Worm (Caenorhabditis elegans): ENCODE results near the gene vha-13.

The vha-13 gene

DNA sequence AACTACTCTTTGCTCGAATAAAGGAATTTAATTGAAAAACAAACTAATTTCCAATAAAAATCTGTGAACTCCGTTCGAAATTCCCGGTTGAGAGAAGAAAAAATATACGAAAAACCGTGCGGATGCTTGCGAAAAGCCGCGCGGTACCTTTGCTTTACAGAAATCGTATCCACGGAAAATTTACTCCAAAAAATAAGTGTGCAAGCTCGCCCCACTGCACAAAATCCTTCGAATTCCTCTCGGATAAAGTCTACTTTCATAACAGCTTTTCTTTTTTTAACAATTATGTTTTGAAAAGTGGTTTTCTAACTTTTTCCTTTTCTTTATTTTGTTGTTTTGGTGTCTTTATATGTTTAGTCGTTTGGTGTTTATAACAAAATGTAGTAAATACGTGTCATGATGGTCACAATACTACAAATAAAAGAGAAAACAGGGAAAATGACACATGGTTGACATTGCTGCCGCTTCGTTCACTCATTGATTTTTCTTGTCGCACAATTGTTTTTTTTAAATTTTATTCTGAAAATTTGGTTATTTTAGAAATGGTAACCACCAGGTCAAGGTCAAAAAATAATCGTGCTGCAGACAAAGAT is 4.2 kb upstream of the vha-13 start, which contains the start of gene cept-2 (continued):
- TF ChIP-seq ttx-3 (tag; optimal IDR thresholded peaks at IDR 0.05) (no peak), unc-86 (tag; optimal IDR thresholded peaks at IDR 0.05) (peak; percentile 59), hlh-6 (tag; optimal IDR thresholded peaks at IDR 0.05) (no peak), npax-4 (tag; optimal IDR thresholded peaks at IDR 0.05) (no peak), ceh-34 (tag; optimal IDR thresholded peaks at IDR 0.05) (peak; percentile 61), ceh-9 (tag; optimal IDR thresholded peaks at IDR 0.05) (no peak), K02D7.2 (tag; optimal IDR thresholded peaks at IDR 0.05) (no peak), lim-6 (tag; optimal IDR thresholded peaks at IDR 0.05) (peak; percentile 73), Y22D7AL.16 (tag; optimal IDR thresholded peaks at IDR 0.05) (no peak), hlh-8 (tag; optimal IDR thresholded peaks at IDR 0.05) (peak; percentile 58), pat-9 (tag; optimal IDR thresholded peaks at IDR 0.05) (no peak), ref-2 (tag; optimal IDR thresholded peaks at IDR 0.05) (peak; percentile 91), ztf-16 (tag; optimal IDR thresholded peaks at IDR 0.05) (peak; percentile 57), hlh-30 (tag; optimal IDR thresholded peaks at IDR 0.05; ENCODE audit: insufficient read depth) (peak; percentile 4), pqm-1 (tag; optimal IDR thresholded peaks at IDR 0.05) (peak; percentile 8), pros-1 (tag; optimal IDR thresholded peaks at IDR 0.05) (no peak), unc-55 (GFP tag; optimal IDR thresholded peaks at IDR 0.05) (no peak), tbx-2 (tag; optimal IDR thresholded peaks at IDR 0.05) (peak; percentile 87), sdc-2 (tag; optimal IDR thresholded peaks at IDR 0.05) (no peak), dmd-4 (tag; optimal IDR thresholded peaks at IDR 0.05; ENCODE audit: borderline replicate concordance) (no peak), odd-2 (tag; optimal IDR thresholded peaks at IDR 0.05) (no peak), T23F11.4 (GFP tag; optimal IDR thresholded peaks at IDR 0.05) (no peak), ceh-24 (tag; optimal IDR thresholded peaks at IDR 0.05) (no peak), tbx-7 (tag; optimal IDR thresholded peaks at IDR 0.05) (peak; percentile 65)

DNA sequence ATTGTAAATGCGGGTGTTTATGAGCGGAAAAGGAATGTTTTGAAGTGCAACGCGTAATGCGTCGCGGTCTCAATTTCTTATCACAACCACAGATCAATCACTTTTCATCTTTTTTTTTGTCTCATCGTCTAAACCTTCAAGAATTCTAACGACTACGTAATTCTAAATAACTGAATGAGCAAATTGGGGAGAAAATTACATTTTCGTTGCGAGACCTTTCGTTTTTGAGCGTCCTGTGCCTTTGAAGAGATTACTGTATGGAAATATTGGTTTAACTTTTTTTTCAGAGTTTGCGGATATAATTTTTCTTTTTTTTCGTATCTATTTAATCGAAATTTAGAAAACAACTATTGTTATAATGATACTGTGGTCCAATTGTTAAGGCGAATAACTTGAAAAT is 1.0 kb upstream of the vha-13 start:
- TF ChIP-seq elt-4 (tag; optimal IDR thresholded peaks at IDR 0.05) (no peak), fkh-6 (tag; optimal IDR thresholded peaks at IDR 0.05) (no peak), ahr-1 (tag; optimal IDR thresholded peaks at IDR 0.05) (no peak), sox-4 (tag; optimal IDR thresholded peaks at IDR 0.05) (no peak), gmeb-2 (tag; optimal IDR thresholded peaks at IDR 0.05) (no peak), hlh-30 (tag; optimal IDR thresholded peaks at IDR 0.05; ENCODE audit: insufficient read depth) (no peak)

DNA sequence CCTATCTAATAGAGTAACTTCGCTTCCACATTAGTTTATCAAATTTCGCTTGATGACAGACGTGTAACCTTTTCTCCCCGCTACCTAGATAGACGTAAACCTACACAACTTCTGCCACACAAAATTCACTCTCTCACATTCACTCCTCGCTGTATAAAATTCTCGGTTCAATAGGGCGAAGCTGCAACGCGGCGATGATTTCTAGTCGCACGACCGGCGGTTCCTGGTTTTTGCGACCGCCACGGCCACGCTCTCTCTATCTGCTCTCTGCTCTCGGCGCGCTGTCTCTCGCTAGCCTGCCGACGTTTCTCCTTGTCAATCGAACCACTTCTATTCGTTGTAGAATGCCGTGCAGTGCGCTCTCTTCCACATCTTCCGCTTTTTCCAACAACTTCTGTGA is 560 bp upstream of the vha-13 start:
- TF ChIP-seq lim-6 (tag; optimal IDR thresholded peaks at IDR 0.05) (no peak), ceh-14 (tag; optimal IDR thresholded peaks at IDR 0.05) (peak; percentile 55), hlh-15 (tag; optimal IDR thresholded peaks at IDR 0.05) (no peak), K02D7.2 (tag; optimal IDR thresholded peaks at IDR 0.05) (no peak), hlh-13 (GFP tag; optimal IDR thresholded peaks at IDR 0.05) (no peak), syd-9 (tag; optimal IDR thresholded peaks at IDR 0.05) (peak; percentile 24), sdc-2 (tag; optimal IDR thresholded peaks at IDR 0.05) (peak; percentile 3), eyg-1 (tag; optimal IDR thresholded peaks at IDR 0.05) (no peak), ceh-31 (tag; optimal IDR thresholded peaks at IDR 0.05) (peak; percentile 78), npax-4 (tag; optimal IDR thresholded peaks at IDR 0.05) (no peak), sox-4 (tag; optimal IDR thresholded peaks at IDR 0.05) (no peak), unc-86 (tag; optimal IDR thresholded peaks at IDR 0.05) (no peak), tbx-7 (tag; optimal IDR thresholded peaks at IDR 0.05) (no peak), unc-42 (tag; optimal IDR thresholded peaks at IDR 0.05) (peak; percentile 72), unc-55 (GFP tag; optimal IDR thresholded peaks at IDR 0.05) (no peak), C08G9.2 (tag; optimal IDR thresholded peaks at IDR 0.05) (peak; percentile 64), fkh-10 (GFP tag; optimal IDR thresholded peaks at IDR 0.05) (peak; percentile 14), pat-9 (tag; optimal IDR thresholded peaks at IDR 0.05) (no peak), pros-1 (tag; optimal IDR thresholded peaks at IDR 0.05) (peak; percentile 58), ceh-2 (tag; optimal IDR thresholded peaks at IDR 0.05) (peak; percentile 7), ztf-16 (tag; optimal IDR thresholded peaks at IDR 0.05) (no peak), pag-3 (tag; optimal IDR thresholded peaks at IDR 0.05; ENCODE audit: borderline replicate concordance) (no peak), hlh-6 (tag; optimal IDR thresholded peaks at IDR 0.05) (peak; percentile 41), nhr-11 (tag; optimal IDR thresholded peaks at IDR 0.05) (no peak), odd-2 (tag; optimal IDR thresholded peaks at IDR 0.05) (no peak), mec-3 (tag; optimal IDR thresholded peaks at IDR 0.05; ENCODE audit: borderline replicate concordance) (no peak), ceh-6 (GFP tag; optimal IDR thresholded peaks at IDR 0.05) (no peak), ceh-22 (tag; optimal IDR thresholded peaks at IDR 0.05) (no peak), nhr-232 (tag; optimal IDR thresholded peaks at IDR 0.05) (no peak), pha-2 (tag; optimal IDR thresholded peaks at IDR 0.05) (no peak), elt-2 (tag; optimal IDR thresholded peaks at IDR 0.05) (no peak), pqm-1 (tag; optimal IDR thresholded peaks at IDR 0.05) (peak; percentile 15), K09A11.1 (tag; optimal IDR thresholded peaks at IDR 0.05; ENCODE audit: insufficient read depth) (no peak)
